Fruit fly (Drosophila melanogaster) whole organism, embryonic: Measurements from ENCODE around the gene His3.3B.

ENCODE experiments used
- Adf1 ChIP-seq: fragments of 200-800 bp; sonication (Bioruptor generic); IDR thresholded peaks from 2 replicates; pipeline ENCODE4 v1.3.6; 2022; ENCODE audit warnings: missing biosample characterization, missing genetic modification characterization
- B-H1 ChIP-seq: fragments of 200-800 bp; sonication (Bioruptor generic); IDR thresholded peaks from 3 replicates; pipeline ENCODE4 v1.3.6; 2022; ENCODE audit warnings: missing biosample characterization, missing genetic modification characterization
- B-H2 ChIP-seq: fragments of 200-800 bp; sonication (Bioruptor generic); optimal IDR thresholded peaks from 2 replicates; lab custom pipeline; 2018; ENCODE audit warnings: missing biosample characterization, mild to moderate bottlenecking, missing genetic modification characterization
- CG10147 ChIP-seq: fragments of 200-800 bp; sonication (Bioruptor generic); optimal IDR thresholded peaks from 2 replicates; lab custom pipeline; 2019; ENCODE audit warnings: missing biosample characterization, mild to moderate bottlenecking, missing genetic modification characterization, moderate library complexity
- CG10321 ChIP-seq: fragments of 200-800 bp; sonication (Bioruptor generic); IDR thresholded peaks from 2 replicates; pipeline ENCODE4 v1.3.6; 2022; ENCODE audit warnings: missing biosample characterization, missing genetic modification characterization
- CG10959 ChIP-seq: fragments of 200-800 bp; sonication (Bioruptor generic); IDR thresholded peaks from 2 replicates; pipeline ENCODE4 v1.3.6; 2022; ENCODE audit warnings: missing biosample characterization, missing genetic modification characterization
- CG11085 ChIP-seq: fragments of 200-800 bp; sonication (Bioruptor generic); IDR thresholded peaks from 2 replicates; pipeline ENCODE4 v1.3.6; 2022; ENCODE audit warnings: missing biosample characterization, missing genetic modification characterization
- CG11560 ChIP-seq: fragments of 200-800 bp; sonication (Bioruptor generic); IDR thresholded peaks from 3 replicates; pipeline ENCODE4 v1.3.6; 2022; ENCODE audit warnings: missing biosample characterization, missing genetic modification characterization
- CG12071 ChIP-seq: fragments of 200-800 bp; sonication (Bioruptor generic); optimal IDR thresholded peaks from 3 replicates; lab custom pipeline; 2018; ENCODE audit warnings: missing biosample characterization, mild to moderate bottlenecking, missing genetic modification characterization
- CG14710 ChIP-seq: fragments of 200-800 bp; sonication (Bioruptor generic); optimal IDR thresholded peaks from 3 replicates; lab custom pipeline; 2019; ENCODE audit warnings: missing biosample characterization, mild to moderate bottlenecking, missing genetic modification characterization, moderate library complexity
- CG16863 ChIP-seq: fragments of 200-800 bp; sonication (Bioruptor generic); optimal IDR thresholded peaks from 3 replicates; lab custom pipeline; 2016; ENCODE audit warnings: missing biosample characterization, missing genetic modification characterization
- CG17361 ChIP-seq: fragments of 200-800 bp; sonication (Bioruptor generic); IDR thresholded peaks from 3 replicates; pipeline ENCODE4 v1.3.6; 2022; ENCODE audit warnings: missing biosample characterization, missing genetic modification characterization
- CG3407 ChIP-seq: fragments of 200-800 bp; sonication (Bioruptor generic); optimal IDR thresholded peaks from 2 replicates; lab custom pipeline; 2018; ENCODE audit warnings: missing biosample characterization, mild to moderate bottlenecking, missing genetic modification characterization
- CG3847 ChIP-seq: fragments of 200-800 bp; sonication (Bioruptor generic); IDR thresholded peaks from 2 replicates; pipeline ENCODE4 v1.3.6; 2022; ENCODE audit warnings: missing biosample characterization, missing genetic modification characterization
- CG6272 ChIP-seq: fragments of 200-800 bp; sonication (Bioruptor generic); IDR thresholded peaks from 2 replicates; pipeline ENCODE4 v1.3.6; 2022; ENCODE audit warnings: missing biosample characterization, missing genetic modification characterization
- CG6765 ChIP-seq: fragments of 200-800 bp; sonication (Bioruptor generic); optimal IDR thresholded peaks from 3 replicates; lab custom pipeline; 2017; ENCODE audit warnings: missing biosample characterization, mild to moderate bottlenecking, missing genetic modification characterization
- CG6854 ChIP-seq: fragments of 200-800 bp; sonication (Bioruptor generic); optimal IDR thresholded peaks from 3 replicates; lab custom pipeline; 2017; ENCODE audit warnings: missing biosample characterization, mild to moderate bottlenecking, missing genetic modification characterization
- CG8089 ChIP-seq: fragments of 200-800 bp; sonication (Bioruptor generic); optimal IDR thresholded peaks from 3 replicates; lab custom pipeline; 2016; ENCODE audit warnings: missing biosample characterization, missing genetic modification characterization
- CG9797 ChIP-seq: fragments of 200-800 bp; sonication (Bioruptor generic); optimal IDR thresholded peaks from 3 replicates; lab custom pipeline; 2018; ENCODE audit warnings: missing biosample characterization, mild to moderate bottlenecking, missing genetic modification characterization
- CG9932 ChIP-seq: fragments of 200-800 bp; sonication (Bioruptor generic); IDR thresholded peaks from 2 replicates; pipeline ENCODE4 v1.3.6; 2022; ENCODE audit warnings: missing biosample characterization, missing genetic modification characterization
- D ChIP-seq, 2 experiments: fragments of 200-800 bp in 1 of 2; fragments of >200 bp in 1 of 2; sonication (Bioruptor generic) in 1 of 2; optimal IDR thresholded peaks; 2 replicates in 1 of 2; 3 replicates in 1 of 2; lab custom pipeline; 2017; ENCODE audit warnings: mild to moderate bottlenecking in 1 of 2, missing biosample characterization in 1 of 2, missing genetic modification characterization in 1 of 2, missing genetic modification reagents in 1 of 2
- D19B ChIP-seq: fragments of 200-800 bp; sonication (Bioruptor generic); optimal IDR thresholded peaks from 2 replicates; lab custom pipeline; 2017; ENCODE audit warnings: missing biosample characterization, mild to moderate bottlenecking, missing genetic modification characterization
- Ets65A ChIP-seq: fragments of 200-800 bp; sonication (Bioruptor generic); peaks from one replicate; lab custom pipeline; 2016; ENCODE audit warnings: missing biosample characterization, missing genetic modification characterization
- HHEX ChIP-seq: fragments of 200-800 bp; sonication (Bioruptor generic); optimal IDR thresholded peaks from 3 replicates; lab custom pipeline; 2017; ENCODE audit warnings: missing biosample characterization, mild to moderate bottlenecking, missing genetic modification characterization, missing genetic modification reagents
- MBD-R2 ChIP-seq: fragments of 200-800 bp; sonication (Bioruptor generic); IDR thresholded peaks from 2 replicates; pipeline ENCODE4 v1.3.6; 2022; ENCODE audit warnings: missing biosample characterization, missing genetic modification characterization
- NfI ChIP-seq: fragments of 200-800 bp; sonication (Bioruptor generic); optimal IDR thresholded peaks from 3 replicates; lab custom pipeline; 2018; ENCODE audit warnings: missing biosample characterization, mild to moderate bottlenecking, missing genetic modification characterization, moderate library complexity
- Oaz ChIP-seq: fragments of 200-800 bp; sonication (Bioruptor generic); IDR thresholded peaks from 2 replicates; pipeline ENCODE4 v1.3.6; 2022; ENCODE audit warnings: missing biosample characterization, missing genetic modification characterization
- Ptx1 ChIP-seq: fragments of 200-800 bp; sonication (Bioruptor generic); IDR thresholded peaks from 2 replicates; pipeline ENCODE4 v1.3.6; 2022; ENCODE audit warnings: missing biosample characterization, missing genetic modification characterization
- Sox100B ChIP-seq: fragments of 200-800 bp; sonication (Bioruptor generic); optimal IDR thresholded peaks from 3 replicates; lab custom pipeline; 2018; ENCODE audit warnings: missing biosample characterization, mild to moderate bottlenecking, missing genetic modification characterization
- Tbp ChIP-seq: fragments of >200 bp; optimal IDR thresholded peaks from 2 replicates; lab custom pipeline; 2018; ENCODE audit warnings: missing biosample characterization, missing genetic modification characterization
- Xrp1 ChIP-seq: fragments of 200-800 bp; sonication (Bioruptor generic); IDR thresholded peaks from 2 replicates; pipeline ENCODE4 v1.3.6; 2022; ENCODE audit warnings: missing biosample characterization, missing genetic modification characterization
- ab ChIP-seq: fragments of 200-800 bp; sonication (Bioruptor generic); optimal IDR thresholded peaks from 2 replicates; lab custom pipeline; 2016; ENCODE audit warnings: missing biosample characterization, missing genetic modification characterization
- aop ChIP-seq: fragments of 200-800 bp; sonication (Bioruptor generic); IDR thresholded peaks from 2 replicates; pipeline ENCODE4 v1.3.6; 2022; ENCODE audit warnings: missing biosample characterization, missing genetic modification characterization
- bsh ChIP-seq, 2 experiments: fragments of 200-800 bp; sonication (Bioruptor generic); optimal IDR thresholded peaks; 2 replicates each; lab custom pipeline; 2017 to 2018; ENCODE audit warnings: mild to moderate bottlenecking in 2 of 2, missing biosample characterization in 2 of 2, missing genetic modification characterization in 2 of 2, moderate library complexity in 1 of 2
- btn ChIP-seq: fragments of 200-800 bp; sonication (Bioruptor generic); optimal IDR thresholded peaks from 2 replicates; lab custom pipeline; 2016; ENCODE audit warnings: missing biosample characterization, missing genetic modification characterization
- croc ChIP-seq: fragments of 200-800 bp; sonication (Bioruptor generic); conservative IDR thresholded peaks from 3 replicates; pipeline ENCODE4 v1.3.6; 2022; ENCODE audit warnings: missing biosample characterization, missing genetic modification characterization
- dimm ChIP-seq: fragments of 200-800 bp; sonication (Bioruptor generic); IDR thresholded peaks from 2 replicates; pipeline ENCODE4 v1.3.6; 2022; ENCODE audit warnings: missing biosample characterization, missing genetic modification characterization
- eve ChIP-seq, 2 experiments: fragments of >200 bp; optimal IDR thresholded peaks; 2 replicates each; lab custom pipeline; 2017; ENCODE audit warnings: missing biosample characterization in 2 of 2, missing genetic modification characterization in 2 of 2
- fd96Cb ChIP-seq: fragments of 200-800 bp; sonication (Bioruptor generic); optimal IDR thresholded peaks from 2 replicates; lab custom pipeline; 2018; ENCODE audit warnings: missing biosample characterization, mild to moderate bottlenecking, missing genetic modification characterization, moderate library complexity
- hbn ChIP-seq: fragments of 200-800 bp; sonication (Bioruptor generic); IDR thresholded peaks from 2 replicates; pipeline ENCODE4 v1.3.6; 2022; ENCODE audit warnings: missing biosample characterization, missing genetic modification characterization; ENCODE audit not compliant: partially characterized antibody
- lov ChIP-seq, 2 experiments: fragments of 200-800 bp in 1 of 2; fragments of >200 bp in 1 of 2; sonication (Bioruptor generic) in 1 of 2; IDR thresholded peaks in 1 of 2; optimal IDR thresholded peaks in 1 of 2; 2 replicates in 1 of 2; 3 replicates in 1 of 2; pipeline versions ENCODE4 v1.3.6 to Lab custom; 2017 to 2022; ENCODE audit warnings: missing biosample characterization in 1 of 2, missing genetic modification characterization in 1 of 2
- oc ChIP-seq: fragments of 200-800 bp; sonication (Bioruptor generic); optimal IDR thresholded peaks from 2 replicates; lab custom pipeline; 2018; ENCODE audit warnings: missing biosample characterization, mild to moderate bottlenecking, missing genetic modification characterization, moderate library complexity
- phol ChIP-seq: fragments of 200-800 bp; sonication (Bioruptor generic); optimal IDR thresholded peaks from 3 replicates; lab custom pipeline; 2018; ENCODE audit warnings: missing biosample characterization, mild to moderate bottlenecking, missing genetic modification characterization, moderate library complexity
- pros ChIP-seq: fragments of 200-800 bp; sonication (Bioruptor generic); optimal IDR thresholded peaks from 3 replicates; lab custom pipeline; 2019; ENCODE audit warnings: missing biosample characterization, mild to moderate bottlenecking, missing genetic modification characterization, moderate library complexity
- psq ChIP-seq: fragments of 200-800 bp; sonication (Bioruptor generic); optimal IDR thresholded peaks from 2 replicates; lab custom pipeline; 2017; ENCODE audit warnings: missing biosample characterization, missing genetic modification characterization
- scrt ChIP-seq: fragments of 200-800 bp; sonication (Bioruptor generic); optimal IDR thresholded peaks from 2 replicates; lab custom pipeline; 2018; ENCODE audit warnings: missing biosample characterization, mild to moderate bottlenecking, missing genetic modification characterization, moderate library complexity
- sd ChIP-seq: fragments of 200-800 bp; sonication (Bioruptor generic); optimal IDR thresholded peaks from 3 replicates; lab custom pipeline; 2018; ENCODE audit warnings: missing biosample characterization, mild to moderate bottlenecking, missing genetic modification characterization, moderate library complexity
- so ChIP-seq: fragments of 200-800 bp; sonication (Bioruptor generic); IDR thresholded peaks from 3 replicates; pipeline ENCODE4 v1.3.6; 2022; ENCODE audit warnings: missing biosample characterization, missing genetic modification characterization
- zen2 ChIP-seq: fragments of 200-800 bp; sonication (Bioruptor generic); IDR thresholded peaks from 3 replicates; pipeline ENCODE4 v1.3.6; 2022; ENCODE audit warnings: missing biosample characterization, missing genetic modification characterization; ENCODE audit not compliant: partially characterized antibody
- zf30C ChIP-seq: fragments of 200-800 bp; sonication (Bioruptor generic); optimal IDR thresholded peaks from 3 replicates; lab custom pipeline; 2018; ENCODE audit warnings: missing biosample characterization, mild to moderate bottlenecking, missing genetic modification characterization

The His3.3B gene

dm6 chrX:9155134-9155533 lies 1.3 kb downstream of the His3.3B start (continued):
- TF ChIP-seq CG16863 (GFP tag; lab: Kevin White, UChicago) (peak; percentile 36), bsh (GFP tag; optimal IDR thresholded peaks at IDR 0.05; lab: Kevin White, UChicago) (peak; percentile 59 to 76), Xrp1 (GFP tag; lab: Robert Waterston, UW) (peak; percentile 61), sd (no peak), D (optimal IDR thresholded peaks at IDR 0.05; lab: Kevin White, UChicago) (no peak), D (GFP tag; optimal IDR thresholded peaks at IDR 0.05; lab: Kevin White, UChicago) (peak; percentile 64), aop (GFP tag; lab: Robert Waterston, UW) (no peak), oc (no peak), Tbp (GFP tag; lab: Kevin White, UChicago) (no peak), zen2 (GFP tag; lab: Robert Waterston, UW) (no peak), D19B (peak; percentile 29), CG11560 (no peak), Sox100B (GFP tag; lab: Kevin White, UChicago) (peak; percentile 71), MBD-R2 (GFP tag; lab: Robert Waterston, UW) (no peak), so (GFP tag; lab: Robert Waterston, UW) (no peak), HHEX (GFP tag; lab: Kevin White, UChicago) (peak; percentile 57), scrt (GFP tag; lab: Kevin White, UChicago) (peak; percentile 39), croc (GFP tag; lab: Robert Waterston, UW) (no peak), CG6272 (GFP tag; lab: Robert Waterston, UW) (no peak), pros (GFP tag; lab: Kevin White, UChicago) (peak; percentile 66), dimm (GFP tag; lab: Robert Waterston, UW) (no peak), zf30C (GFP tag; lab: Kevin White, UChicago) (peak; percentile 91), phol (tag; lab: Kevin White, UChicago) (peak; percentile 77), btn (GFP tag; lab: Kevin White, UChicago) (no peak), lov (optimal IDR thresholded peaks at IDR 0.05; lab: Kevin White, UChicago) (no peak), lov (GFP tag; IDR thresholded peaks at IDR 0.05; lab: Robert Waterston, UW) (no peak), CG9932 (GFP tag; lab: Robert Waterston, UW) (peak; percentile 44), psq (no peak), CG10959 (GFP tag; lab: Robert Waterston, UW) (peak; percentile 36; the same call in 1 of the 2 replicates), Adf1 (GFP tag; lab: Robert Waterston, UW) (no peak), CG11085 (GFP tag; lab: Robert Waterston, UW) (no peak), CG17361 (GFP tag; lab: Robert Waterston, UW) (peak; percentile 64; the same call in 2 of the 3 replicates), CG10147 (GFP tag; lab: Kevin White, UChicago) (no peak), Ptx1 (GFP tag; lab: Robert Waterston, UW) (peak; percentile 65), CG6765 (GFP tag; lab: Kevin White, UChicago) (no peak), fd96Cb (tag; lab: Kevin White, UChicago) (peak; percentile 70), NfI (GFP tag; lab: Kevin White, UChicago) (peak; percentile 30), ab (GFP tag; lab: Kevin White, UChicago) (no peak), B-H1 (GFP tag; lab: Robert Waterston, UW) (no peak; the same call in 2 of the 3 replicates), Ets65A (GFP tag; lab: Kevin White, UChicago) (no peak), hbn (no peak), CG10321 (GFP tag; lab: Robert Waterston, UW) (no peak), Oaz (GFP tag; lab: Robert Waterston, UW) (no peak), CG3407 (no peak), eve (GFP tag; optimal IDR thresholded peaks at IDR 0.05; lab: Kevin White, UChicago) (no peak), CG9797 (GFP tag; lab: Kevin White, UChicago) (no peak), CG8089 (GFP tag; lab: Kevin White, UChicago) (peak; percentile 39), CG12071 (GFP tag; lab: Kevin White, UChicago) (peak; percentile 42), CG6854 (peak; percentile 40), B-H2 (GFP tag; lab: Kevin White, UChicago) (peak; percentile 7), CG14710 (tag; lab: Kevin White, UChicago) (peak; percentile 73), CG3847 (GFP tag; lab: Robert Waterston, UW) (peak; percentile 52)
